Fruit fly (Drosophila melanogaster) whole organism, prepupa: Measurements from ENCODE around the gene CG6607.

Source experiments
- Blimp-1 ChIP-seq: fragments of 200-800 bp; sonication (Bioruptor generic); optimal IDR thresholded peaks from 3 replicates; lab custom pipeline; 2017; ENCODE audit warnings: missing biosample characterization, missing genetic modification characterization, mild to moderate bottlenecking, moderate library complexity, missing genetic modification reagents
- CG10631 ChIP-seq: fragments of 200-800 bp; sonication (Bioruptor generic); optimal IDR thresholded peaks from 2 replicates; lab custom pipeline; 2016; ENCODE audit warnings: missing biosample characterization, missing genetic modification characterization
- CG11294 ChIP-seq: fragments of 200-800 bp; sonication (Bioruptor generic); IDR thresholded peaks from 2 replicates; pipeline ENCODE4 v1.3.6; 2022; ENCODE audit warnings: missing biosample characterization, missing genetic modification characterization
- CG11762 ChIP-seq: fragments of 200-800 bp; sonication (Bioruptor generic); optimal IDR thresholded peaks from 3 replicates; lab custom pipeline; 2016; ENCODE audit warnings: missing biosample characterization, missing genetic modification characterization; ENCODE audit not compliant: insufficient read depth
- CG15336 ChIP-seq: fragments of 200-800 bp; sonication (Bioruptor generic); IDR thresholded peaks from 2 replicates; pipeline ENCODE4 v1.3.6; 2022; ENCODE audit warnings: missing biosample characterization, missing genetic modification characterization
- CG1621 ChIP-seq: fragments of 200-800 bp; sonication (Bioruptor generic); optimal IDR thresholded peaks from 3 replicates; lab custom pipeline; 2018; ENCODE audit warnings: missing biosample characterization, mild to moderate bottlenecking, missing genetic modification characterization
- CG3032 ChIP-seq: fragments of 200-800 bp; optimal IDR thresholded peaks from 2 replicates; lab custom pipeline; 2019; ENCODE audit warnings: missing biosample characterization, mild to moderate bottlenecking, missing genetic modification characterization, moderate library complexity
- CG31627 ChIP-seq: fragments of 200-800 bp; sonication (Bioruptor generic); optimal IDR thresholded peaks from 3 replicates; lab custom pipeline; 2016; ENCODE audit warnings: missing biosample characterization, missing genetic modification characterization
- CG32006 ChIP-seq: fragments of 200-800 bp; sonication (Bioruptor generic); optimal IDR thresholded peaks from 3 replicates; lab custom pipeline; 2017; ENCODE audit warnings: missing biosample characterization, mild to moderate bottlenecking, missing genetic modification characterization
- CG34406 ChIP-seq: fragments of 200-800 bp; sonication (Bioruptor generic); optimal IDR thresholded peaks from 3 replicates; lab custom pipeline; 2016; ENCODE audit warnings: missing biosample characterization, missing genetic modification characterization
- CG4318 ChIP-seq: fragments of 200-800 bp; sonication (Bioruptor generic); optimal IDR thresholded peaks from 3 replicates; lab custom pipeline; 2017; ENCODE audit warnings: missing biosample characterization, mild to moderate bottlenecking, missing genetic modification characterization
- CG6163 ChIP-seq: fragments of 200-800 bp; sonication (Bioruptor generic); IDR thresholded peaks from 3 replicates; pipeline ENCODE4 v1.3.6; 2022; ENCODE audit warnings: missing biosample characterization, missing genetic modification characterization
- CG6276 ChIP-seq: fragments of 200-800 bp; sonication (Bioruptor generic); optimal IDR thresholded peaks from 2 replicates; lab custom pipeline; 2017; ENCODE audit warnings: missing biosample characterization, mild to moderate bottlenecking, missing genetic modification characterization
- CG6792 ChIP-seq: fragments of 200-800 bp; sonication (Bioruptor generic); optimal IDR thresholded peaks from 3 replicates; lab custom pipeline; 2016; ENCODE audit warnings: missing biosample characterization, missing genetic modification characterization
- CG8119 ChIP-seq: fragments of 200-800 bp; sonication (Bioruptor generic); IDR thresholded peaks from 3 replicates; pipeline ENCODE4 v1.3.6; 2022; ENCODE audit warnings: missing biosample characterization, missing genetic modification characterization
- CG9139 ChIP-seq: fragments of 200-800 bp; sonication (Bioruptor generic); optimal IDR thresholded peaks from 3 replicates; lab custom pipeline; 2017; ENCODE audit warnings: missing biosample characterization, mild to moderate bottlenecking, missing genetic modification characterization
- Eip78C ChIP-seq: fragments of 200-800 bp; sonication (Bioruptor generic); peaks from one replicate; lab custom pipeline; 2016; ENCODE audit warnings: missing biosample characterization, missing genetic modification characterization
- Ets21C ChIP-seq: fragments of 200-800 bp; sonication (Bioruptor generic); optimal IDR thresholded peaks from 3 replicates; lab custom pipeline; 2016; ENCODE audit warnings: missing biosample characterization, missing genetic modification characterization
- Ets96B ChIP-seq: fragments of 200-800 bp; optimal IDR thresholded peaks from 2 replicates; lab custom pipeline; 2019; ENCODE audit warnings: missing biosample characterization, mild to moderate bottlenecking, missing genetic modification characterization, moderate library complexity
- Hr38 ChIP-seq: sonication (Bioruptor generic); optimal IDR thresholded peaks from 2 replicates; lab custom pipeline; 2016; ENCODE audit warnings: missing biosample characterization, missing genetic modification characterization
- Hr4 ChIP-seq: fragments of 200-800 bp; sonication (Bioruptor generic); optimal IDR thresholded peaks from 3 replicates; lab custom pipeline; 2016; ENCODE audit warnings: missing biosample characterization, missing genetic modification characterization
- Lpt ChIP-seq: fragments of 200-800 bp; sonication (Bioruptor generic); optimal IDR thresholded peaks from 3 replicates; lab custom pipeline; 2016; ENCODE audit warnings: missing biosample characterization, missing genetic modification characterization
- Met ChIP-seq: fragments of 200-800 bp; sonication (Bioruptor generic); optimal IDR thresholded peaks from 3 replicates; lab custom pipeline; 2016; ENCODE audit warnings: missing biosample characterization, missing genetic modification characterization
- OdsH ChIP-seq: fragments of 200-800 bp; sonication (Bioruptor generic); optimal IDR thresholded peaks from 3 replicates; lab custom pipeline; 2016; ENCODE audit warnings: missing biosample characterization, missing genetic modification characterization
- Smox ChIP-seq: fragments of 200-800 bp; sonication (Bioruptor generic); optimal IDR thresholded peaks from 3 replicates; lab custom pipeline; 2016; ENCODE audit warnings: missing biosample characterization, missing genetic modification characterization
- Sox102F ChIP-seq: fragments of 200-800 bp; sonication (Bioruptor generic); optimal IDR thresholded peaks from 2 replicates; lab custom pipeline; 2016; ENCODE audit warnings: missing biosample characterization, mild to moderate bottlenecking, missing genetic modification characterization
- Sox14 ChIP-seq: fragments of 200-800 bp; sonication (Bioruptor generic); optimal IDR thresholded peaks from 3 replicates; lab custom pipeline; 2016; ENCODE audit warnings: missing biosample characterization, missing genetic modification characterization
- Sox15 ChIP-seq: fragments of 200-800 bp; sonication (Bioruptor generic); optimal IDR thresholded peaks from 3 replicates; lab custom pipeline; 2016; ENCODE audit warnings: missing biosample characterization, missing genetic modification characterization
- achi ChIP-seq: fragments of 200-800 bp; sonication (Bioruptor generic); optimal IDR thresholded peaks from 3 replicates; lab custom pipeline; 2016; ENCODE audit warnings: missing biosample characterization, missing genetic modification characterization
- cyc ChIP-seq: fragments of 200-800 bp; sonication (Bioruptor generic); optimal IDR thresholded peaks from 3 replicates; lab custom pipeline; 2016; ENCODE audit warnings: missing biosample characterization, missing genetic modification characterization
- dac ChIP-seq: fragments of 200-800 bp; sonication (Bioruptor generic); optimal IDR thresholded peaks from 2 replicates; lab custom pipeline; 2017; ENCODE audit warnings: missing biosample characterization, mild to moderate bottlenecking, missing genetic modification characterization
- dsx ChIP-seq: fragments of 200-800 bp; optimal IDR thresholded peaks from 3 replicates; lab custom pipeline; 2019; ENCODE audit warnings: missing biosample characterization, mild to moderate bottlenecking, missing genetic modification characterization, moderate library complexity; ENCODE audit not compliant: poor library complexity, severe bottlenecking
- eg ChIP-seq: fragments of 200-800 bp; sonication (Bioruptor generic); IDR thresholded peaks from 3 replicates; pipeline ENCODE4 v1.3.6; 2022; ENCODE audit warnings: missing biosample characterization, missing genetic modification characterization
- esn ChIP-seq: fragments of 200-800 bp; sonication (Bioruptor generic); optimal IDR thresholded peaks from 2 replicates; lab custom pipeline; 2016; ENCODE audit warnings: missing biosample characterization, mild to moderate bottlenecking, missing genetic modification characterization, moderate library complexity
- fd59A ChIP-seq: fragments of 200-800 bp; sonication (Bioruptor generic); optimal IDR thresholded peaks from 2 replicates; lab custom pipeline; 2017; ENCODE audit warnings: missing biosample characterization, mild to moderate bottlenecking, missing genetic modification characterization, missing genetic modification reagents
- fkh ChIP-seq: fragments of 200-800 bp; sonication (Bioruptor generic); optimal IDR thresholded peaks from 3 replicates; lab custom pipeline; 2017; ENCODE audit warnings: missing biosample characterization, mild to moderate bottlenecking, missing genetic modification characterization, moderate library complexity
- net ChIP-seq: fragments of 200-800 bp; sonication (Bioruptor generic); optimal IDR thresholded peaks from 3 replicates; lab custom pipeline; 2016; ENCODE audit warnings: missing biosample characterization, missing genetic modification characterization
- pdm3 ChIP-seq: fragments of 200-800 bp; sonication (Bioruptor generic); optimal IDR thresholded peaks from 3 replicates; lab custom pipeline; 2016; ENCODE audit warnings: missing biosample characterization, missing genetic modification characterization
- salr ChIP-seq, 2 experiments: fragments of 200-800 bp; sonication (Bioruptor generic); optimal IDR thresholded peaks; 3 replicates each; lab custom pipeline; 2016 to 2018; ENCODE audit warnings: missing biosample characterization in 2 of 2, missing genetic modification characterization in 2 of 2, mild to moderate bottlenecking in 1 of 2
- spab ChIP-seq: fragments of 200-800 bp; sonication (Bioruptor generic); optimal IDR thresholded peaks from 2 replicates; lab custom pipeline; 2017; ENCODE audit warnings: missing biosample characterization, mild to moderate bottlenecking, missing genetic modification characterization, missing genetic modification reagents
- svp ChIP-seq: fragments of 200-800 bp; sonication (Bioruptor generic); peaks from one replicate; lab custom pipeline; 2016; ENCODE audit warnings: missing biosample characterization, missing genetic modification characterization
- topi ChIP-seq: fragments of 200-800 bp; sonication (Bioruptor generic); optimal IDR thresholded peaks from 3 replicates; lab custom pipeline; 2016; ENCODE audit warnings: missing biosample characterization, missing genetic modification characterization
- vri ChIP-seq: fragments of 200-800 bp; sonication (Bioruptor generic); optimal IDR thresholded peaks from 3 replicates; lab custom pipeline; 2016; ENCODE audit warnings: missing biosample characterization, mild to moderate bottlenecking, missing genetic modification characterization

Gene CG6607

dm6 chr3R:24525983-24526661, 1.7 kb upstream of the CG6607 start:
- TF ChIP-seq eg (GFP tag; lab: Robert Waterston, UW), result peak; percentile 64; the same call in 2 of the 3 replicates
- TF ChIP-seq CG6163 (GFP tag; lab: Robert Waterston, UW), result peak; percentile 67; the same call in 2 of the 3 replicates
- peak; percentile 36; the same call in 1 of the 2 replicates for TF ChIP-seq CG11294 (GFP tag; lab: Robert Waterston, UW)
- peak; percentile 28 for TF ChIP-seq Eip78C
- no peak for TF ChIP-seq net (GFP tag; lab: Kevin White, UChicago)
- peak; percentile 15 for TF ChIP-seq Sox14
- TF ChIP-seq CG15336 (GFP tag; lab: Robert Waterston, UW), result peak; percentile 58
- no peak for TF ChIP-seq svp
- no peak for TF ChIP-seq Ets21C (GFP tag; lab: Kevin White, UChicago)
- TF ChIP-seq cyc (GFP tag; lab: Kevin White, UChicago), result peak; percentile 17
- peak; percentile 23 for TF ChIP-seq Lpt (GFP tag; lab: Kevin White, UChicago)
- peak; percentile 54; the same call in 1 of the 3 replicates for TF ChIP-seq CG8119 (GFP tag; lab: Robert Waterston, UW)
- TF ChIP-seq, all 60 proteins: peak for 9

dm6 chr3R:24530328-24530727, 2.5 kb downstream of the CG6607 start, which contains the start of the genes CG13623 and ana1:
TSS of gene CG13623 (minus strand) at chr3R:24530558.
TSS of gene ana1 (plus strand) at chr3R:24530576.
- TF ChIP-seq CG1621 (tag; lab: Kevin White, UChicago) (no peak), CG10631 (GFP tag; lab: Kevin White, UChicago) (no peak), eg (GFP tag; lab: Robert Waterston, UW) (no peak), CG11762 (GFP tag; lab: Kevin White, UChicago) (no peak), CG31627 (GFP tag; lab: Kevin White, UChicago) (no peak), svp (no peak), CG11294 (GFP tag; lab: Robert Waterston, UW) (no peak), Smox (GFP tag; lab: Kevin White, UChicago) (no peak), CG6792 (GFP tag; lab: Kevin White, UChicago) (no peak), Sox102F (GFP tag; lab: Kevin White, UChicago) (no peak), vri (GFP tag; lab: Kevin White, UChicago) (no peak), fd59A (no peak), CG4318 (GFP tag; lab: Kevin White, UChicago) (no peak), fkh (no peak), Ets96B (tag; lab: Kevin White, UChicago) (no peak), Lpt (GFP tag; lab: Kevin White, UChicago) (no peak), OdsH (GFP tag; lab: Kevin White, UChicago) (no peak)

dm6 chr3R:24543033-24543675, 15.3 kb downstream of the CG6607 start:
- TF ChIP-seq CG10631 (GFP tag; lab: Kevin White, UChicago), result peak; percentile 82
- no peak for TF ChIP-seq CG9139 (GFP tag; lab: Kevin White, UChicago)
- peak; percentile 97 for TF ChIP-seq topi (GFP tag; lab: Kevin White, UChicago)
- TF ChIP-seq CG6276 (GFP tag; lab: Kevin White, UChicago), result peak; percentile 74
- TF ChIP-seq eg (GFP tag; lab: Robert Waterston, UW), result peak; percentile 97
- TF ChIP-seq esn (GFP tag; lab: Kevin White, UChicago), result peak; percentile 96
- TF ChIP-seq Blimp-1 (GFP tag; lab: Kevin White, UChicago), result peak; percentile 84
- peak; percentile 62 for TF ChIP-seq spab (GFP tag; lab: Kevin White, UChicago)
- peak; percentile 87 for TF ChIP-seq Sox15 (GFP tag; lab: Kevin White, UChicago)
- TF ChIP-seq CG3032, result no peak
- peak; percentile 97 for TF ChIP-seq Sox102F (GFP tag; lab: Kevin White, UChicago)
- TF ChIP-seq Hr38 (GFP tag; lab: Kevin White, UChicago), result peak; percentile 63
- peak; percentile 99 for TF ChIP-seq Eip78C
- TF ChIP-seq CG6163 (GFP tag; lab: Robert Waterston, UW), result peak; percentile 96
- TF ChIP-seq Hr4 (GFP tag; lab: Kevin White, UChicago), result peak; percentile 95
- TF ChIP-seq CG15336 (GFP tag; lab: Robert Waterston, UW), result peak; percentile 94
- peak; percentile 93 for TF ChIP-seq Sox14
- TF ChIP-seq salr (GFP tag; optimal IDR thresholded peaks at IDR 0.05; lab: Kevin White, UChicago), result peak; percentile 81 to 82
- peak; percentile 76 for TF ChIP-seq CG11762 (GFP tag; lab: Kevin White, UChicago)
- TF ChIP-seq dsx (GFP tag; lab: Kevin White, UChicago), result no peak
- peak; percentile 93 for TF ChIP-seq CG34406 (GFP tag; lab: Kevin White, UChicago)
- TF ChIP-seq cyc (GFP tag; lab: Kevin White, UChicago), result peak; percentile 90
- TF ChIP-seq Ets96B (tag; lab: Kevin White, UChicago), result no peak
- peak; percentile 85 for TF ChIP-seq CG6792 (GFP tag; lab: Kevin White, UChicago)
- peak; percentile 97 for TF ChIP-seq Met (GFP tag; lab: Kevin White, UChicago)
- TF ChIP-seq achi (GFP tag; lab: Kevin White, UChicago), result peak; percentile 79
- TF ChIP-seq dac (GFP tag; lab: Kevin White, UChicago), result peak; percentile 43
- peak; percentile 95 for TF ChIP-seq pdm3 (GFP tag; lab: Kevin White, UChicago)
- peak; percentile 93 for TF ChIP-seq CG32006 (GFP tag; lab: Kevin White, UChicago)
